Worm (Caenorhabditis elegans) whole organism, midembryonic: ENCODE measurements around the gene brd-1.

Experiments used
- T22C8.4 ChIP-seq: fragments of 200-800 bp; sonication (Bioruptor generic); IDR thresholded peaks from 2 replicates; pipeline ENCODE4 v1.3.6; 2022; ENCODE audit warnings: missing genetic modification characterization, missing compliant biosample characterization
- med-1 ChIP-seq: sonication (generic microtip); optimal IDR thresholded peaks from 2 replicates; lab custom pipeline; 2017; ENCODE audit warnings: missing genetic modification characterization, mild to moderate bottlenecking, missing compliant biosample characterization, antibody characterized with exemption, missing genetic modification reagents; ENCODE audit not compliant: insufficient read depth

- TF ChIP-seq T22C8.4 (GFP tag; lab: Robert Waterston, UW): no peak
- no peak for TF ChIP-seq med-1 (GFP tag; lab: Kevin White, UChicago)
Observed at ce11 chrIII:6873724-6874123, 15.6 kb downstream of the brd-1 start.
